Worm (Caenorhabditis elegans): Measurements from ENCODE around the gene pgap-2.
A peak's percentile ranks its signal among the peaks of the same experiment; 100 is the strongest.

ce11 chrIII:4656415-4656814, 48.9 kb upstream of the pgap-2 start:
- TF ChIP-seq unc-3 (GFP tag; conservative IDR thresholded peaks at IDR 0.05) (no peak), unc-3 (tag; optimal IDR thresholded peaks at IDR 0.05) (no peak), sox-4 (tag; optimal IDR thresholded peaks at IDR 0.05) (no peak), ceh-9 (tag; optimal IDR thresholded peaks at IDR 0.05) (no peak), lin-11 (tag; optimal IDR thresholded peaks at IDR 0.05) (no peak), fkh-10 (GFP tag; optimal IDR thresholded peaks at IDR 0.05) (no peak), ama-1 (optimal IDR thresholded peaks at IDR 0.05) (no peak), unc-42 (tag; optimal IDR thresholded peaks at IDR 0.05) (peak; percentile 66), ceh-45 (GFP tag; IDR thresholded peaks at IDR 0.05) (no peak), ceh-24 (tag; optimal IDR thresholded peaks at IDR 0.05) (no peak), ahr-1 (tag; optimal IDR thresholded peaks at IDR 0.05) (no peak), tbx-7 (tag; optimal IDR thresholded peaks at IDR 0.05) (no peak), ztf-16 (tag; optimal IDR thresholded peaks at IDR 0.05) (no peak), pag-3 (tag; optimal IDR thresholded peaks at IDR 0.05; ENCODE audit: borderline replicate concordance) (no peak)

Data from whole organism, late embryonic.